Worm (Caenorhabditis elegans): ENCODE results near the gene C45H4.21.

DNA sequence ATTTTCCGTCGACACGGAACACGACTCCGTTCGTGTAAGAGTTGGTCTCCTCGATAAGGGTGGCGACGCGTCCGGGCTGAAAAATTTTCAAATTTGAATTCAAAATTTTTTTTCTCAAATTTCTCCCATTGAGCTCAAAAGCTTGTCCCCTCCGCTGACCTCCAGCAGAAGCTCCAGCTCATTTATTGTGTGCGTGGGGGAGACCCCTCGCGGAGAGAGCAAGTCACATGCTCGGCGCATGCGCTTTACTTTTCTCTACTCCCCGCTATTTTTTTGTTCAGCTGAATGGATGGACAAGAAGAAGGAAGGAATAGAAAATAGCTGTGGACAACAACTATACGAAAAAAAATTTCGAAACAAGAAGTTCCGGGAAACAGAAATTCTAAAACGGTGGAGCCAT is 15.8 kb downstream of the C45H4.21 start:
- peak; percentile 50 for TF ChIP-seq pha-4 (tag; optimal IDR thresholded peaks at IDR 0.05)
- TF ChIP-seq nhr-237 (tag; optimal IDR thresholded peaks at IDR 0.05): no peak
- TF ChIP-seq ceh-9 (tag; optimal IDR thresholded peaks at IDR 0.05): no peak

Data from whole organism, L3 larva.